Worm (Caenorhabditis elegans): Measurements from ENCODE around the gene ZK1010.12.

- TF ChIP-seq syd-9 (tag; optimal IDR thresholded peaks at IDR 0.05): no peak
- TF ChIP-seq pros-1 (tag; optimal IDR thresholded peaks at IDR 0.05): no peak
- no peak for TF ChIP-seq dve-1 (tag; optimal IDR thresholded peaks at IDR 0.05)
- TF ChIP-seq hlh-6 (tag; optimal IDR thresholded peaks at IDR 0.05): no peak
- no peak for TF ChIP-seq eyg-1 (tag; optimal IDR thresholded peaks at IDR 0.05)
- TF ChIP-seq nhr-11 (tag; optimal IDR thresholded peaks at IDR 0.05): no peak
- TF ChIP-seq sdc-2 (tag; optimal IDR thresholded peaks at IDR 0.05): no peak
- TF ChIP-seq K09A11.1 (tag; optimal IDR thresholded peaks at IDR 0.05; ENCODE audit: insufficient read depth): no peak
These were observed 38.5 kb downstream of the ZK1010.12 start, which contains the start of gene F14F7.4 for ce11 chrIII:13029608-13030007.

Measured in whole organism, late embryonic.